Fruit fly (Drosophila melanogaster): ENCODE data around the gene TM9SF4.

The TM9SF4 gene

dm6 chr2L:13780109-13780947, 33.6 kb downstream of the TM9SF4 start, which contains the start of the genes CG9008 and p38b (continued):
- TF ChIP-seq topi (GFP tag; optimal IDR thresholded peaks at IDR 0.05), result peak; percentile 68
- TF ChIP-seq CG1621 (tag; optimal IDR thresholded peaks at IDR 0.05), result peak; percentile 39
- peak; percentile 88 for TF ChIP-seq Ets96B (tag; optimal IDR thresholded peaks at IDR 0.05)
- peak; percentile 86 for TF ChIP-seq CG6808 (GFP tag; optimal IDR thresholded peaks at IDR 0.05)
- TF ChIP-seq Hr39 (GFP tag; optimal IDR thresholded peaks at IDR 0.05), result peak; percentile 56
- TF ChIP-seq Eip93F (GFP tag; optimal IDR thresholded peaks at IDR 0.05), result peak; percentile 76
- TF ChIP-seq dsx (GFP tag; optimal IDR thresholded peaks at IDR 0.05; ENCODE audit: poor library complexity, severe bottlenecking), result peak; percentile 83
- no peak for TF ChIP-seq Hr38 (GFP tag; optimal IDR thresholded peaks at IDR 0.05)
- TF ChIP-seq CG6276 (GFP tag; optimal IDR thresholded peaks at IDR 0.05), result peak; percentile 84
- peak; percentile 74 for TF ChIP-seq fd59A (GFP tag; optimal IDR thresholded peaks at IDR 0.05)
- TF ChIP-seq CG6792 (GFP tag; optimal IDR thresholded peaks at IDR 0.05), result peak; percentile 77
- TF ChIP-seq Gug (GFP tag; IDR thresholded peaks at IDR 0.05), result peak; percentile 57
- peak; percentile 67 for TF ChIP-seq CG11902 (GFP tag; optimal IDR thresholded peaks at IDR 0.05)
- TF ChIP-seq ss (GFP tag; optimal IDR thresholded peaks at IDR 0.05), result peak; percentile 83 to 90
- peak; percentile 88 for TF ChIP-seq CG8632 (GFP tag; optimal IDR thresholded peaks at IDR 0.05)
- peak; percentile 44; the same call in 1 of the 3 replicates for TF ChIP-seq CG6163 (GFP tag; IDR thresholded peaks at IDR 0.05)

dm6 chr2L:13783264-13784154, 36.8 kb downstream of the TM9SF4 start, which contains the start of gene Eato:
Gene Eato (plus strand): TSS chr2L:13784084.
- peak; percentile 33; the same call in 1 of the 2 replicates for TF ChIP-seq Gug (GFP tag; IDR thresholded peaks at IDR 0.05)
- peak; percentile 33 for TF ChIP-seq CG31627 (GFP tag; optimal IDR thresholded peaks at IDR 0.05)
- TF ChIP-seq topi (GFP tag; optimal IDR thresholded peaks at IDR 0.05), result peak; percentile 6
- TF ChIP-seq Ets96B (tag; optimal IDR thresholded peaks at IDR 0.05), result peak; percentile 5
- TF ChIP-seq Lpt (GFP tag; optimal IDR thresholded peaks at IDR 0.05), result no peak
- TF ChIP-seq svp (GFP tag), result no peak
- no peak for TF ChIP-seq pdm3 (GFP tag; optimal IDR thresholded peaks at IDR 0.05)
- no peak for TF ChIP-seq Met (GFP tag; optimal IDR thresholded peaks at IDR 0.05)
- TF ChIP-seq fd59A (GFP tag; optimal IDR thresholded peaks at IDR 0.05), result no peak
- TF ChIP-seq Sox15 (GFP tag; optimal IDR thresholded peaks at IDR 0.05), result no peak
- no peak for TF ChIP-seq net (GFP tag; optimal IDR thresholded peaks at IDR 0.05)
- no peak for TF ChIP-seq achi (GFP tag; optimal IDR thresholded peaks at IDR 0.05)
- TF ChIP-seq dac (GFP tag; optimal IDR thresholded peaks at IDR 0.05), result no peak
- TF ChIP-seq CG6854 (GFP tag; optimal IDR thresholded peaks at IDR 0.05), result no peak
- TF ChIP-seq Hr38 (GFP tag; optimal IDR thresholded peaks at IDR 0.05), result no peak
- TF ChIP-seq fkh (GFP tag; optimal IDR thresholded peaks at IDR 0.05), result no peak
- TF ChIP-seq CG32006 (GFP tag; optimal IDR thresholded peaks at IDR 0.05), result no peak
- TF ChIP-seq CG16779 (tag; optimal IDR thresholded peaks at IDR 0.05), result no peak
- TF ChIP-seq salr (GFP tag; optimal IDR thresholded peaks at IDR 0.05), result no peak
- no peak for TF ChIP-seq CG6808 (GFP tag; optimal IDR thresholded peaks at IDR 0.05)
- TF ChIP-seq esn (GFP tag; optimal IDR thresholded peaks at IDR 0.05), result peak; percentile 43
- TF ChIP-seq CG8119 (GFP tag; IDR thresholded peaks at IDR 0.05), result 0 out of 3 replicates have a peak, but pooled peaks have one; percentile 41
- TF ChIP-seq CG9139 (GFP tag; optimal IDR thresholded peaks at IDR 0.05), result no peak
- no peak for TF ChIP-seq Smox (GFP tag; optimal IDR thresholded peaks at IDR 0.05)
- no peak for TF ChIP-seq OdsH (GFP tag; optimal IDR thresholded peaks at IDR 0.05)
- TF ChIP-seq CG1621 (tag; optimal IDR thresholded peaks at IDR 0.05), result no peak
- TF ChIP-seq CG10631 (GFP tag; optimal IDR thresholded peaks at IDR 0.05), result peak; percentile 39
- peak; percentile 50 for TF ChIP-seq CG11902 (GFP tag; optimal IDR thresholded peaks at IDR 0.05)
- TF ChIP-seq CG3919 (GFP tag; optimal IDR thresholded peaks at IDR 0.05), result no peak
- no peak for TF ChIP-seq vri (GFP tag; optimal IDR thresholded peaks at IDR 0.05)
- no peak for TF ChIP-seq CG15336 (GFP tag; IDR thresholded peaks at IDR 0.05)
- no peak for TF ChIP-seq Sox102F (GFP tag; optimal IDR thresholded peaks at IDR 0.05)
- TF ChIP-seq CG6276 (GFP tag; optimal IDR thresholded peaks at IDR 0.05), result no peak
- TF ChIP-seq acj6 (GFP tag; optimal IDR thresholded peaks at IDR 0.05), result no peak
- TF ChIP-seq CG10669 (GFP tag; optimal IDR thresholded peaks at IDR 0.05), result no peak
- TF ChIP-seq Eip78C (GFP tag), result peak; percentile 81
- TF ChIP-seq ss (GFP tag; optimal IDR thresholded peaks at IDR 0.05), result no peak
- no peak for TF ChIP-seq Blimp-1 (GFP tag; optimal IDR thresholded peaks at IDR 0.05)

All from whole organism, prepupa.